Fruit fly (Drosophila melanogaster) S2 (cell line): ENCODE measurements around the gene CG9147.

ENCODE experiments used
- CG8478 ChIP-seq: fragments of >200 bp; optimal IDR thresholded peaks from 2 replicates; lab custom pipeline; 2018
- CTCF ChIP-seq, 2 experiments: fragments of >200 bp; optimal IDR thresholded peaks; 2 replicates each; lab custom pipeline; 2018

Gene CG9147

DNA sequence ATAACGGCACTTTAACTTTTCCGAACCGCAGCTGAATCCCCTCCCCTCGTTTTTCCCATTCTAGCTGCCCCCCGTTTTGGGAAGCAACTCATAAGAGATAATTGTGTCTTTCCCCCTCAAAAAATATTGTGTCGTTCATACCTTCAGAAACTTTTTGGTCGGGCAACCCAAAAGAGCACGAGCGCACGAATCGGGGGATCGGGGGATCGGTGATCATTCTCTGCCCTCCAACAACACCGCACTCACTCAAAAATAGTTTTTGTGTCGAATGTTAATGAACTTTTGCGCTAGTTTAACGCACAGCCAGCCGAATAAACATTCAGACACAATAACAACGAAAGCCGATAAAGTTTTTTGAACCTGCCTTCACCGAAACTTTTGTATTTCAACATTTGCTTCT, 24.6 kb downstream of the CG9147 start:
- TF ChIP-seq CTCF (optimal IDR thresholded peaks at IDR 0.05; lab: Kevin White, UChicago), result no peak
- TF ChIP-seq CG8478 (lab: Kevin White, UChicago), result no peak

DNA sequence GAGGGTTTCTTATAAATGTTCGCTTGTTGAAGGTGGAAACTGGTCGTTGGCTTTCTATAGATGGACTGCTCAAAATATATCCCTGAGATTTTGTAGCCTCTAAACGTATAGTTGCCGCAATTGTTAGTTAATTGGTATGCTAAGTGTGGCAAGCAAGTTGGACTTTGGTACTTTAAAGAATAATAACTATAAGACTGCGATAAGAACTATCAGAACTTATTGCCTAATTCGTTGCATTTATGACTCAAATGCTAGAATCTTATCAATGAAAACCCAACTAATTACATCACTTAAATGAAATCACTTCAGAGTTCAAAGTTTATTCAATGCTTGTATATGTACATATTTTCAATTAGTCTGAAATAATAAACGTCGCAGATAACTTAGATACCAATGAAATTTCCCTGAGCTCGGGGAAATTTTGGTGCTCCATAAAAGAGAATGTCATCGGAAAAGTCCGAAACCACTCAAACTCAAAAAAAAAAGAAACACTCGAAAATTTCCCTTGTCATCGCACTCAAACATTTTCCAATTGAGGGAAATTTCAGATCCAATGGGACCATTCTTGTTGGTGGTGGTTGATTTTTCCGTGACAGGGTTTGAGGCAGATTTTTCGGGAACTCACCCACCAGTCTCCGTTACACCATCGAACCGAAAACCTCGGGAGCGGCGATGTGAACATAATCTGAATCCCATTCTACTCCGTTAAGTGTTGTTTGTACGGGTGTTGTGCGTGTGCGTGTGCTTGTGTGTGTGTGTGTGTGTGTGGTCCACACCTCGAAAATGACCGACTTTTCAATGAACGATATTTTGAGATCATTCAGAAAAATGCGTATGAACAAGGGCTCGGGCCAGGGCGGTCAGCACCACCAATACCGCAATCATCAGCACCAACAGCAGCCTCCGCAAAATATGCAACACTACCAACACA, 25.3 kb downstream of the CG9147 start, which contains the start of gene CG45075:
Gene CG45075 (plus strand): TSS at position 627 of the 931 bp plus-strand sequence.
- TF ChIP-seq CTCF (optimal IDR thresholded peaks at IDR 0.05; lab: Kevin White, UChicago) (peak in 1 of 2 experiments; percentile 19), CG8478 (lab: Kevin White, UChicago) (no peak)

DNA sequence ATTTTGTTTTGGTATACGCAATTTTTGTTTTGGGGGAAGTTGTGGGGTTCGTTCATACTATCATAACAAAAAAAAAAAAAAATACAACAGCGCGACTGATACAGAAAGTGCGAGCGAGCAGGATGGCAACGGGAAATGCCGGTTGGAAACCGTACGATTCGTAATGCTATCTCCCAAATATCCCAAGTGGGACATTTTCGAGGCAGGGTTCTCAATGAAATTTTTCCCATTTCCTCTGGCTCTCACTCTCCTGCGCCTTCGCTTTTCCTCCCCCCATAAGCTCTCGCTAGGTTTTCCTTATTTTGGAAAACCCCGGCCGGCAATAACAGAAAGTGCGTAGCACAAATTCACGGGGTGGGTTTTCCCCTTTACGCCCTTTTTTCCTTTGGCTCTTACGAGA, 26.5 kb downstream of the CG9147 start:
- no peak for TF ChIP-seq CG8478 (lab: Kevin White, UChicago)
- no peak for TF ChIP-seq CTCF (optimal IDR thresholded peaks at IDR 0.05; lab: Kevin White, UChicago)

DNA sequence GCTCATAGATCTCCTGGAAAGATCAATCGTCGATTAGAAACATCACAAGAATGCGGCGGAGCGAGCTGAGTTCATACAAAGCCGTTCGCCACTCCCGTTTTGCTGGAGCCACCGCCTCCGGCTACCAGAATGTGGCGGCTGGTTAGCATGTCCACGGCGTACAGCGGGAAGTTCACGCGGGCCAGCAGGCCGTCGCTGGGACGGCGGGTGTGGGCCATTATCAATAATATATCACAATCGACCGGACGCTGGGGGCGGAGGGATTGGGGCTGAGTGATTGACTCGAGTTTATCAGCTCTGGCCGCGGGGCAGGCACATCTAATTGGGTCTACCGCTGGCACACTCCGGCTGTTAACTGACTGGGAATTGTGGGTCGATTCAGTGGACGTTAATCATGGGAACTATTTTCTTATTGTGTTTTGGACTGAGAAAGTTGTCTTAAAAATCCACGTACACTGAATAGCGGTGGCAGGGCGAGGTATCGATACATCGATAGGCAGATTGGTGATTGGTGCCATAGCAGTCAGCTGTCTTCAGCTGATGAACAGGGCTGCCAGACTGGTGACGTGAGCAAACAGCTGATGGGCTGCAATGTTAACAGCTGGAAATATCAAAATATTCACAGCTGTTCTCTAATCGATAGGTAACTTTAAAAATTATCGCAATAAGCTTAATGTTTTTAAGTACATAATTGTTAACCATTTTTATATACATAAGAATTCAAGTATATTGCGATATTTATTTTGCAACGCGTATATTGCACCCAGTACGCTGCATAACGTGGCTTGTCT, 32.9 kb downstream of the CG9147 start, which contains the start of gene CG9175:
Gene CG9175 (minus strand): TSS at position 488 of the 791 bp plus-strand sequence.
- TF ChIP-seq CG8478 (lab: Kevin White, UChicago) (no peak), CTCF (optimal IDR thresholded peaks at IDR 0.05; lab: Kevin White, UChicago) (peak; percentile 0 to 37)

DNA sequence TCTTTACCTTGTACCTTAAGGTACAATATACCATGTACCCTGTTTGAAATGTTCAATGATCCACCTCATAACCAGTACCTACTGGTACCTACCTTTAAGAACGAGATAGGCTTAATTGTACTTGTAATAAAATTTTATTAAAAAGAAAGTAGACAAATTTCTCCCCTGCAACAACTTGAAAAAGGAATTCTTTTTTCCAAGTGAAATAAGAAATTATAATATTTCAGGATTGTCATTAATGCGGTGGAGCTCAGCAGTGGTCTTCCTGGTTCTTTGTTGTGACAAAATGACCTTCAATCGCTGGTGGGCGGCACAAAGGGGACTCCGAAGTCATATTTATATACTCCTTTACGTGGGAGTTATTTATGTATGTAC, 33.5 kb downstream of the CG9147 start:
- no peak for TF ChIP-seq CG8478 (lab: Kevin White, UChicago)
- TF ChIP-seq CTCF (optimal IDR thresholded peaks at IDR 0.05; lab: Kevin White, UChicago), result no peak

DNA sequence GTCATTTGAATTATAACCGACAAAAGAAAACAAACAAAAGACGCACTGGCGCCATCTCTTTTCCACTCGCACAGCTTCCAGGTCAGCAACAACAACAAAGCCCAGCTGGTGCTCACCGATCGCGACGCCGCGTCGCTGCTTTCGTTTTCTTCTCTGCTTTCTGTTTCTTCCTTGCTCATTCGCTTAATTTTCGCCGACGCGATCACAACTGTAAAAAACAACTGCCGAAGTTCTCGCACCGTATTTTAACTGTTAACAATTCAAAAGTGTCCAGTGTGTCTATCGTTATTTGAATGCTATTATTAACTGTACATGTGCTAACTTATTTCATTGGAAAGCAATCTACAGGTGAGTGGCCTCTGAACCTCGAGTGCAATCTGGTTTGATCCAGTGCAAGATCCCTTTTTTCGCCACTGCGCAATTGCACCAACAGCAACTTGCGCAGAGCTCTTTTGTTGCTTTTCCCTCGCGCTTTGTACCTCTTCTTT, 34.4 kb downstream of the CG9147 start, which contains the start of gene stai:
Gene stai (plus strand): TSS at position 176 of the 488 bp plus-strand sequence.
- TF ChIP-seq CG8478 (lab: Kevin White, UChicago), result no peak
- TF ChIP-seq CTCF (optimal IDR thresholded peaks at IDR 0.05; lab: Kevin White, UChicago), result no peak

DNA sequence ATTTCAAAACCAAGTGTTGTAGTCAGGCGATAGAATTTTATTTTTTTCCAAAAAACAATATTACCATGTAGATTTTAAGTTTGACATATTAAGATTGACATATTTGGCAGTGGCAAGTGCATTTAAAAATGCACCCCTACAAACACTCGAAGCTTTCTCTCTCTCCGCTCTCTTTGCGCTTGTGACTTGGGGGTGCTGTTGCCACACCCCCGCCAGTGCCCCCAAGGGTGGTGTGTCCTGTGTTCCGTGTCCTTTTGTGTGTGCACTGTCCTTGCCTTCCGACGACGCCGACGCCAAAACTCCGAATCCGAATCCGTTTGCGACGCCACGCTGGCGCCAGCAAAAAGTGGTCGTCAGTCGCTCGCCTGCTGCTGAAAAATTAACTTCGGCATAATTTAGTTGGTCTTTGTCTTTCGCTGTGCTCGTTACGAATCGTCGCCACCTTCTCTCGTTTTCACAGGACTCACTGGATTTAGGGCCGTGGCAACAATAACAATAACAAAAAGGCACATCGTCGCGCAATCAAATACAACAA, 43.6 kb downstream of the CG9147 start:
- TF ChIP-seq CG8478 (lab: Kevin White, UChicago), result no peak
- no peak for TF ChIP-seq CTCF (optimal IDR thresholded peaks at IDR 0.05; lab: Kevin White, UChicago)

DNA sequence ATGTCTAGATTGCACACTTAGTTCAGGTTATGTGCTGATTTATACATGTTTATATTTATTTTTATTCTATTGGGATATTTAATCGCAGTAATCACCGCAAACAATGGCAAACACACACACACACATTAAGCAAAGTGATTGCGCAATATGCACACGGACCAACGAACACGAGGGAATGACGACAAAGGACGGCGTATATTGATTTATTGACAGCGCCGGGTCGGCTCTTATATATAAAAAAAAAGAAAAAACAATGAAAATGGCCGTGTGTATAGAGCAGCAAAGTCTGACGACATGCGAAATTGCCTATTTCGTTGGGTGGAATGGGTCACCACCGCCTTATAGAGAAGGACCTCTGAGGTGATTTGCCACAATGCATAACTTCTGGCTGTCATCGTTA, 45.0 kb downstream of the CG9147 start:
- TF ChIP-seq CG8478 (lab: Kevin White, UChicago) (no peak), CTCF (optimal IDR thresholded peaks at IDR 0.05; lab: Kevin White, UChicago) (no peak)
